Worm (Caenorhabditis elegans) whole organism, mixed stage, embryonic: ENCODE data around the gene fbxa-5.

Source experiments
- M03D4.4 ChIP-seq: sonication (generic microtip); optimal IDR thresholded peaks from 2 replicates; lab custom pipeline; 2017; ENCODE audit warnings: mild to moderate bottlenecking, missing genetic modification characterization, missing compliant biosample characterization
- bed-3 ChIP-seq: fragments of 200-800 bp; sonication (Bioruptor generic); optimal IDR thresholded peaks from 3 replicates; lab custom pipeline; 2018; ENCODE audit warnings: mild to moderate bottlenecking, missing genetic modification characterization, moderate library complexity, missing compliant biosample characterization
- ceh-39 ChIP-seq: fragments of 150-350 bp; optimal IDR thresholded peaks from 2 replicates; lab custom pipeline; 2014; ENCODE audit warnings: missing biosample characterization, missing genetic modification characterization
- ceh-43 ChIP-seq: fragments of 200-800 bp; sonication (Bioruptor generic); optimal IDR thresholded peaks from 2 replicates; lab custom pipeline; 2018; ENCODE audit warnings: mild to moderate bottlenecking, missing genetic modification characterization, moderate library complexity, missing compliant biosample characterization
- ceh-83 ChIP-seq: fragments of 200-800 bp; sonication (Bioruptor generic); optimal IDR thresholded peaks from 2 replicates; lab custom pipeline; 2018; ENCODE audit warnings: mild to moderate bottlenecking, missing genetic modification characterization, missing compliant biosample characterization
- ces-1 ChIP-seq: fragments of 150-350 bp; optimal IDR thresholded peaks from 2 replicates; lab custom pipeline; 2014; ENCODE audit warnings: missing biosample characterization, missing genetic modification reagents, missing genetic modification characterization
- cnd-1 ChIP-seq: fragments of 200-800 bp; sonication (Bioruptor generic); optimal IDR thresholded peaks from 2 replicates; lab custom pipeline; 2018; ENCODE audit warnings: mild to moderate bottlenecking, missing genetic modification characterization, missing compliant biosample characterization
- drap-1 ChIP-seq: fragments of 200-800 bp; sonication (Bioruptor generic); optimal IDR thresholded peaks from 3 replicates; lab custom pipeline; 2018; ENCODE audit warnings: mild to moderate bottlenecking, missing genetic modification characterization, missing compliant biosample characterization
- elt-1 ChIP-seq: sonication (generic microtip); optimal IDR thresholded peaks from 2 replicates; lab custom pipeline; 2017; ENCODE audit warnings: missing genetic modification characterization, mild to moderate bottlenecking, missing compliant biosample characterization, antibody characterized with exemption, moderate library complexity, borderline replicate concordance; ENCODE audit not compliant: insufficient read depth
- elt-3 ChIP-seq: fragments of 150-350 bp; optimal IDR thresholded peaks from 2 replicates; lab custom pipeline; 2014; ENCODE audit warnings: missing biosample characterization, missing genetic modification characterization
- flh-1 ChIP-seq: fragments of 200-800 bp; sonication (Bioruptor generic); optimal IDR thresholded peaks from 2 replicates; lab custom pipeline; 2018; ENCODE audit warnings: mild to moderate bottlenecking, missing genetic modification characterization, moderate library complexity, missing compliant biosample characterization
- ham-2 ChIP-seq: fragments of 200-800 bp; sonication (Bioruptor generic); optimal IDR thresholded peaks from 2 replicates; lab custom pipeline; 2018; ENCODE audit warnings: mild to moderate bottlenecking, missing genetic modification characterization, missing compliant biosample characterization
- hlh-1 ChIP-seq: fragments of 150-350 bp; optimal IDR thresholded peaks from 2 replicates; lab custom pipeline; 2014; ENCODE audit warnings: missing biosample characterization, missing genetic modification reagents, missing genetic modification characterization
- lin-13 ChIP-seq: fragments of 150-350 bp; optimal IDR thresholded peaks from 2 replicates; lab custom pipeline; 2014; ENCODE audit warnings: missing biosample characterization, missing genetic modification characterization
- lin-32 ChIP-seq: fragments of 200-800 bp; sonication (Bioruptor generic); optimal IDR thresholded peaks from 2 replicates; lab custom pipeline; 2018; ENCODE audit warnings: mild to moderate bottlenecking, missing genetic modification characterization, missing compliant biosample characterization
- lsy-2 ChIP-seq: fragments of 150-350 bp; optimal IDR thresholded peaks from 2 replicates; lab custom pipeline; 2014; ENCODE audit warnings: missing biosample characterization, missing genetic modification characterization
- mab-5 ChIP-seq: fragments of 150-350 bp; optimal IDR thresholded peaks from 2 replicates; lab custom pipeline; 2014; ENCODE audit warnings: missing biosample characterization, missing genetic modification characterization
- mep-1 ChIP-seq: fragments of 150-350 bp; optimal IDR thresholded peaks from 2 replicates; lab custom pipeline; 2017; ENCODE audit warnings: missing biosample characterization, missing genetic modification reagents, missing genetic modification characterization, inconsistent platforms
- mls-2 ChIP-seq: sonication (generic microtip); optimal IDR thresholded peaks from 2 replicates; lab custom pipeline; 2016; ENCODE audit warnings: mild to moderate bottlenecking, missing genetic modification characterization, moderate library complexity, missing compliant biosample characterization
- nhr-12 ChIP-seq: fragments of 150-350 bp; optimal IDR thresholded peaks from 2 replicates; lab custom pipeline; 2014; ENCODE audit warnings: missing biosample characterization, missing genetic modification characterization
- nhr-237 ChIP-seq: fragments of 150-350 bp; optimal IDR thresholded peaks from 2 replicates; lab custom pipeline; 2014; ENCODE audit warnings: missing biosample characterization, missing genetic modification characterization
- nhr-28 ChIP-seq: fragments of 150-350 bp; optimal IDR thresholded peaks from 2 replicates; lab custom pipeline; 2014; ENCODE audit warnings: missing biosample characterization, missing genetic modification characterization
- pha-4 ChIP-seq: fragments of 150-350 bp; optimal IDR thresholded peaks from 2 replicates; lab custom pipeline; 2018; ENCODE audit warnings: missing biosample characterization, missing genetic modification reagents, missing genetic modification characterization
- sptf-1 ChIP-seq: sonication (generic microtip); optimal IDR thresholded peaks from 2 replicates; lab custom pipeline; 2017; ENCODE audit warnings: mild to moderate bottlenecking, missing genetic modification characterization, moderate library complexity, missing compliant biosample characterization
- tbx-8 ChIP-seq: fragments of 200-800 bp; sonication (Bioruptor generic); optimal IDR thresholded peaks from 2 replicates; lab custom pipeline; 2018; ENCODE audit warnings: mild to moderate bottlenecking, missing genetic modification characterization, moderate library complexity, missing compliant biosample characterization
- unc-39 ChIP-seq: fragments of 150-350 bp; optimal IDR thresholded peaks from 2 replicates; lab custom pipeline; 2014; ENCODE audit warnings: missing biosample characterization, missing genetic modification characterization
- zip-8 ChIP-seq: fragments of 150-350 bp; optimal IDR thresholded peaks from 2 replicates; lab custom pipeline; 2014; ENCODE audit warnings: missing biosample characterization, missing genetic modification characterization
- ztf-11 ChIP-seq: fragments of 150-350 bp; optimal IDR thresholded peaks from 2 replicates; lab custom pipeline; 2014; ENCODE audit warnings: missing biosample characterization, missing genetic modification characterization

The fbxa-5 gene

ce11 chrIII:1326490-1326889, 13.7 kb downstream of the fbxa-5 start, which contains the start of gene Y82E9BL.18:
Y82E9BL.18 (plus strand) TSS chrIII:1326790.
- TF ChIP-seq sptf-1 (tag; lab: Kevin White, UChicago), result no peak
- no peak for TF ChIP-seq drap-1 (GFP tag; lab: Kevin White, UChicago)
- TF ChIP-seq ham-2 (GFP tag; lab: Kevin White, UChicago), result no peak
- TF ChIP-seq hlh-1 (tag; lab: Kevin White, UChicago), result no peak
- TF ChIP-seq nhr-237 (tag; lab: Kevin White, UChicago), result no peak

- no peak for TF ChIP-seq sptf-1 (tag; lab: Kevin White, UChicago)
- TF ChIP-seq drap-1 (GFP tag; lab: Kevin White, UChicago), result no peak
- no peak for TF ChIP-seq ztf-11 (tag; lab: Kevin White, UChicago)
- no peak for TF ChIP-seq mep-1 (tag; lab: Kevin White, UChicago)
- no peak for TF ChIP-seq flh-1 (GFP tag; lab: Kevin White, UChicago)
Observed at ce11 chrIII:1324513-1324912, 15.6 kb downstream of the fbxa-5 start, which contains the start of gene fbxa-14. fbxa-14 (minus strand) TSS chrIII:1324613.

ce11 chrIII:1323555-1323954, 16.6 kb downstream of the fbxa-5 start:
- TF ChIP-seq cnd-1 (tag; lab: Kevin White, UChicago), result no peak
- no peak for TF ChIP-seq mep-1 (tag; lab: Kevin White, UChicago)
- no peak for TF ChIP-seq mab-5 (tag; lab: Kevin White, UChicago)

ce11 chrIII:1321561-1321960, 18.6 kb downstream of the fbxa-5 start, which contains the start of gene fbxa-15:
fbxa-15 (minus strand) TSS chrIII:1321661.
- TF ChIP-seq elt-1 (tag; lab: Kevin White, UChicago), result no peak
- TF ChIP-seq hlh-1 (tag; lab: Kevin White, UChicago), result no peak
- no peak for TF ChIP-seq lsy-2
- TF ChIP-seq nhr-12 (tag; lab: Kevin White, UChicago), result no peak
- no peak for TF ChIP-seq ceh-43
- TF ChIP-seq nhr-28 (tag; lab: Kevin White, UChicago), result no peak
- no peak for TF ChIP-seq flh-1 (GFP tag; lab: Kevin White, UChicago)
- TF ChIP-seq ceh-39 (tag; lab: Kevin White, UChicago), result no peak
- no peak for TF ChIP-seq zip-8 (tag; lab: Kevin White, UChicago)
- TF ChIP-seq, all 35 proteins: peak for 0

ce11 chrIII:1315038-1315437, 25.1 kb downstream of the fbxa-5 start, which contains the start of the genes fbxa-80 and fbxa-19:
fbxa-80 (minus strand) TSS chrIII:1315210.
fbxa-19 (plus strand) TSS chrIII:1315401.
- no peak for TF ChIP-seq drap-1 (GFP tag; lab: Kevin White, UChicago)
- no peak for TF ChIP-seq flh-1 (GFP tag; lab: Kevin White, UChicago)
- TF ChIP-seq tbx-8 (GFP tag; lab: Kevin White, UChicago), result no peak
- TF ChIP-seq ceh-39 (tag; lab: Kevin White, UChicago), result no peak
- no peak for TF ChIP-seq mab-5 (tag; lab: Kevin White, UChicago)
- TF ChIP-seq lsy-2, result no peak
- no peak for TF ChIP-seq M03D4.4 (tag; lab: Kevin White, UChicago)
- no peak for TF ChIP-seq cnd-1 (tag; lab: Kevin White, UChicago)
- no peak for TF ChIP-seq sptf-1 (tag; lab: Kevin White, UChicago)
- no peak for TF ChIP-seq lin-13 (tag; lab: Kevin White, UChicago)

ce11 chrIII:1314283-1314682, 25.9 kb downstream of the fbxa-5 start:
- TF ChIP-seq lin-32 (GFP tag; lab: Kevin White, UChicago), result no peak
- no peak for TF ChIP-seq elt-1 (tag; lab: Kevin White, UChicago)
- no peak for TF ChIP-seq ham-2 (GFP tag; lab: Kevin White, UChicago)
- no peak for TF ChIP-seq tbx-8 (GFP tag; lab: Kevin White, UChicago)
- no peak for TF ChIP-seq lsy-2
- no peak for TF ChIP-seq ztf-11 (tag; lab: Kevin White, UChicago)
- no peak for TF ChIP-seq ceh-83
- TF ChIP-seq mls-2 (tag; lab: Kevin White, UChicago), result no peak
- no peak for TF ChIP-seq unc-39
- no peak for TF ChIP-seq pha-4 (tag; lab: Kevin White, UChicago)
- no peak for TF ChIP-seq elt-3 (tag; lab: Kevin White, UChicago)
- no peak for TF ChIP-seq bed-3 (GFP tag; lab: Kevin White, UChicago)
- TF ChIP-seq sptf-1 (tag; lab: Kevin White, UChicago), result no peak
- TF ChIP-seq hlh-1 (tag; lab: Kevin White, UChicago), result no peak
- no peak for TF ChIP-seq nhr-12 (tag; lab: Kevin White, UChicago)
- no peak for TF ChIP-seq nhr-237 (tag; lab: Kevin White, UChicago)
- no peak for TF ChIP-seq ces-1 (GFP tag; lab: Kevin White, UChicago)
